Fruit fly (Drosophila melanogaster): Measurements from ENCODE around the gene Axs.
A peak's percentile ranks its signal among the peaks of the same experiment; 100 is the strongest.

Gene Axs

dm6 chrX:16692325-16692724 is 8.6 kb upstream of the Axs start (continued):
- TF ChIP-seq lab (GFP tag; optimal IDR thresholded peaks at IDR 0.05) (no peak), MTF-1 (GFP tag; optimal IDR thresholded peaks at IDR 0.05; ENCODE audit: borderline replicate concordance) (no peak), run (tag; optimal IDR thresholded peaks at IDR 0.05) (no peak), PHDP (tag; optimal IDR thresholded peaks at IDR 0.05) (peak; percentile 12), Hmr (GFP tag; optimal IDR thresholded peaks at IDR 0.05) (peak; percentile 48), CG17186 (GFP tag; optimal IDR thresholded peaks at IDR 0.05) (no peak), bbx (GFP tag; IDR thresholded peaks at IDR 0.05; ENCODE audit: partially characterized antibody) (no peak), CG7839 (tag; optimal IDR thresholded peaks at IDR 0.05) (peak; percentile 51), HmgZ (tag; optimal IDR thresholded peaks at IDR 0.05) (peak; percentile 3), onecut (GFP tag; IDR thresholded peaks at IDR 0.05) (no peak), jigr1 (GFP tag; IDR thresholded peaks at IDR 0.05) (no peak), CG8944 (GFP tag; optimal IDR thresholded peaks at IDR 0.05) (no peak), Sox102F (GFP tag; optimal IDR thresholded peaks at IDR 0.05) (peak; percentile 44), sens (GFP tag) (no peak), Opbp (GFP tag; IDR thresholded peaks at IDR 0.05; ENCODE audit: partially characterized antibody) (no peak), Mrtf (GFP tag; IDR thresholded peaks at IDR 0.05) (no peak), Dek (tag; optimal IDR thresholded peaks at IDR 0.05) (peak; percentile 18), B-H2 (GFP tag; optimal IDR thresholded peaks at IDR 0.05) (no peak), CG11247 (GFP tag; IDR thresholded peaks at IDR 0.05) (no peak), repo (GFP tag; optimal IDR thresholded peaks at IDR 0.05) (no peak), dmrt99B (tag; optimal IDR thresholded peaks at IDR 0.05) (peak; percentile 49), nau (GFP tag; optimal IDR thresholded peaks at IDR 0.05) (no peak), ci (GFP tag; IDR thresholded peaks at IDR 0.05) (no peak), bigmax (GFP tag; optimal IDR thresholded peaks at IDR 0.05) (no peak), CG17361 (GFP tag; IDR thresholded peaks at IDR 0.05) (no peak), CG4404 (GFP tag; IDR thresholded peaks at IDR 0.05) (no peak), CG13424 (tag; optimal IDR thresholded peaks at IDR 0.05) (peak; percentile 47), Six4 (GFP tag; optimal IDR thresholded peaks at IDR 0.05) (no peak), Side (GFP tag; optimal IDR thresholded peaks at IDR 0.05) (no peak), gem (tag; optimal IDR thresholded peaks at IDR 0.05) (peak; percentile 64), CG7745 (tag; optimal IDR thresholded peaks at IDR 0.05) (no peak), CoRest (tag; optimal IDR thresholded peaks at IDR 0.05) (peak; percentile 52), CG11504 (tag; optimal IDR thresholded peaks at IDR 0.05) (peak; percentile 34), ara (GFP tag; IDR thresholded peaks at IDR 0.05) (no peak), CG3726 (GFP tag; IDR thresholded peaks at IDR 0.05) (no peak), kni (GFP tag; optimal IDR thresholded peaks at IDR 0.05) (no peak), zfh1 (GFP tag; IDR thresholded peaks at IDR 0.05) (no peak), CHES-1-like (GFP tag; optimal IDR thresholded peaks at IDR 0.05) (no peak), shn (GFP tag; optimal IDR thresholded peaks at IDR 0.05) (no peak), vnd (GFP tag; IDR thresholded peaks at IDR 0.05; ENCODE audit: partially characterized antibody) (no peak), CG3847 (GFP tag; IDR thresholded peaks at IDR 0.05) (0 out of 2 replicates have a peak, but pooled peaks have one; percentile 6), CG9817 (tag; optimal IDR thresholded peaks at IDR 0.05) (peak; percentile 35), CG1529 (GFP tag; optimal IDR thresholded peaks at IDR 0.05) (no peak), CG31224 (GFP tag; IDR thresholded peaks at IDR 0.05) (no peak), Ptx1 (GFP tag; IDR thresholded peaks at IDR 0.05) (no peak), tx (GFP tag; optimal IDR thresholded peaks at IDR 0.05) (no peak), dmrt11E (tag; optimal IDR thresholded peaks at IDR 0.05) (no peak), CG12391 (tag; optimal IDR thresholded peaks at IDR 0.05) (peak; percentile 48), h (optimal IDR thresholded peaks at IDR 0.05) (no peak), emc (GFP tag; optimal IDR thresholded peaks at IDR 0.05) (no peak), E2f1 (GFP tag; IDR thresholded peaks at IDR 0.05) (no peak)

Measured in whole organism, embryonic.